Worm (Caenorhabditis elegans): ENCODE measurements around the gene nhr-76.
A peak's percentile ranks its signal among the peaks of the same experiment; 100 is the strongest.

DNA sequence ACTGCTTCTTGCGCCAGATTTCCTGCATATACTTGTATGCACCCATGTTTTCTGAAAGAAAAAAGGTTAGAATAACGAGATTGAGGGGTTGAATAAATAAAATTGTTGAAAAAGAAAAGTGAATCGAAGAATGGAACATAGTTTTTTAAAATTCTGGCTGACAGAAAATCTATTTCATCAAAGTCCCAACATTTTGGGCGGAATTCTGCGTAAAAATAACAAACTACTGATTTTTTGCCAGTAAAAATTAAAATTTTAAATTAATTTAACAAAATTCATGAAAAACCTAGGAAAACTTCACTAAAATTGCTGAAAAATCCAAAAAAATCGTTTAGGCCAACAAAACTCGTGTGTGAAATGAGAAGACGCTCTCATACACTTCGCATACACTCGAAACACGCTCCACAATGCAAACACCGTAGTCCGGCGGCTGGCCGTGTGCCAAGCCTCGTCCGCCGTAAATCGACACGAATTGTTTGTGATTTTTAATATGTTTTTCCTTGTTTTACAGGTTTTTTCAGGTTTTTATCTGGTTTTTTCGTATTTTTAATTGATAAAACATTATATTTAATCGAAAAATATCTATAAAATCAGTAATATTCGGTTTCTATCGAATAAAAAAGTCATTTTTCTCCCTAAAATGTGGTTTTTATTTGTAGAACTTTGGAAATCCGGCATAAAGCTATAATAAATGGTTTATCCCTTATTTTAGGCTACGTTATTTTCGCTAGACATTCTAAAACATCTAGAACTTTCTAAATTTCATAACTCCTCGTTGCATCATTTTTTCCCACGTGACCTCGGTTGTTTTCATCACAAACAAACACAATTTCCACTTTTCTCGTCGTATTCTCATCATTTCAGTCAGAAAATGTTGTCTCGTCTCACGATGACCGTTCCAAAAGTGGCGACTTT lies 27.4 kb downstream of the nhr-76 start, which contains the start of the genes rpl-15 and K11H12.8:
- peak; percentile 97 for TF ChIP-seq madf-10 (tag; optimal IDR thresholded peaks at IDR 0.05)
- TF ChIP-seq him-1 (tag; optimal IDR thresholded peaks at IDR 0.05) = peak; percentile 96
- 0 out of 2 replicates have a peak, but pooled peaks have one; percentile 90 for TF ChIP-seq ceh-58 (GFP tag; IDR thresholded peaks at IDR 0.05)
- peak; percentile 54 for TF ChIP-seq ama-1 (optimal IDR thresholded peaks at IDR 0.05)
- TF ChIP-seq ama-1 (GFP tag; optimal IDR thresholded peaks at IDR 0.05) = peak; percentile 68 to 80
- peak; percentile 85 for TF ChIP-seq unc-62 (GFP tag; optimal IDR thresholded peaks at IDR 0.05)
- peak; percentile 99 for TF ChIP-seq egl-44 (GFP tag; IDR thresholded peaks at IDR 0.05)
- TF ChIP-seq snpc-4 (GFP tag; optimal IDR thresholded peaks at IDR 0.05) = peak; percentile 95
- TF ChIP-seq snpc-4 (tag; optimal IDR thresholded peaks at IDR 0.05) = peak; percentile 95 to 97 (median 96)
- TF ChIP-seq lin-54 (GFP tag; optimal IDR thresholded peaks at IDR 0.05) = peak; percentile 99
- TF ChIP-seq sea-2 (GFP tag; IDR thresholded peaks at IDR 0.05) = peak; percentile 97
- TF ChIP-seq hmg-20 (GFP tag; IDR thresholded peaks at IDR 0.05) = peak; percentile 97
